Worm (Caenorhabditis elegans) whole organism, L1 larva: ENCODE results near the gene C42D8.1.

Experiments used
- C04F5.9 ChIP-seq: sonication (generic microtip); optimal IDR thresholded peaks from 2 replicates; lab custom pipeline; 2016; ENCODE audit warnings: missing genetic modification characterization, missing compliant biosample characterization
- C16A3.4 ChIP-seq: fragments of 150-350 bp; optimal IDR thresholded peaks from 2 replicates; lab custom pipeline; 2014; ENCODE audit warnings: missing biosample characterization, missing genetic modification characterization
- C34B4.2 ChIP-seq: sonication (generic microtip); optimal IDR thresholded peaks from 2 replicates; lab custom pipeline; 2017; ENCODE audit warnings: mild to moderate bottlenecking, missing genetic modification characterization, missing compliant biosample characterization
- Y116A8C.19 ChIP-seq: sonication (generic microtip); optimal IDR thresholded peaks from 2 replicates; lab custom pipeline; 2016; ENCODE audit warnings: missing compliant biosample characterization, missing genetic modification characterization, borderline replicate concordance
- alr-1 ChIP-seq: fragments of 200-800 bp; sonication (Bioruptor generic); optimal IDR thresholded peaks from 2 replicates; lab custom pipeline; 2018; ENCODE audit warnings: borderline replicate concordance, mild to moderate bottlenecking, missing genetic modification characterization, missing compliant biosample characterization
- aly-2 ChIP-seq: fragments of 150-350 bp; optimal IDR thresholded peaks from 2 replicates; lab custom pipeline; 2014; ENCODE audit warnings: missing biosample characterization, missing genetic modification characterization
- blmp-1 ChIP-seq: fragments of 150-350 bp; optimal IDR thresholded peaks from 2 replicates; lab custom pipeline; 2014; ENCODE audit warnings: missing biosample characterization, missing genetic modification characterization
- ceh-8 ChIP-seq: fragments of 200-800 bp; sonication (Bioruptor generic); optimal IDR thresholded peaks from 2 replicates; lab custom pipeline; 2018; ENCODE audit warnings: mild to moderate bottlenecking, missing genetic modification characterization, moderate library complexity, missing compliant biosample characterization
- ceh-82 ChIP-seq, 3 experiments: fragments of 150-350 bp in 1 of 3; sonication (generic microtip) in 2 of 3; optimal IDR thresholded peaks; 2 replicates each; lab custom pipeline; 2014 to 2017; ENCODE audit warnings: missing biosample characterization in 3 of 3, missing genetic modification characterization in 3 of 3
- ceh-88 ChIP-seq: fragments of 200-800 bp; sonication (Bioruptor generic); IDR thresholded peaks from 2 replicates; pipeline ENCODE4 v1.3.6; 2022; ENCODE audit warnings: missing genetic modification characterization, missing compliant biosample characterization
- dpl-1 ChIP-seq, 3 experiments: fragments of 150-350 bp in 2 of 3; sonication (generic microtip) in 1 of 3; optimal IDR thresholded peaks; 2 replicates each; lab custom pipeline; 2014 to 2017; ENCODE audit warnings: missing biosample characterization in 3 of 3, missing genetic modification characterization in 3 of 3, missing genetic modification reagents in 3 of 3
- dsc-1 ChIP-seq: sonication (generic microtip); optimal IDR thresholded peaks from 2 replicates; lab custom pipeline; 2016; ENCODE audit warnings: mild to moderate bottlenecking, missing genetic modification characterization, missing compliant biosample characterization
- efl-1 ChIP-seq, 4 experiments: fragments of 150-350 bp; optimal IDR thresholded peaks in 3 of 4; peaks in 1 of 4; 1 replicate in 1 of 4; 2 replicates in 3 of 4; lab custom pipeline; 2014; ENCODE audit warnings: missing biosample characterization in 2 of 4, missing genetic modification characterization in 2 of 4, missing genetic modification reagents in 2 of 4
- efl-3 ChIP-seq: fragments of 200-800 bp; sonication (Bioruptor generic); optimal IDR thresholded peaks from 2 replicates; lab custom pipeline; 2018; ENCODE audit warnings: mild to moderate bottlenecking, missing genetic modification characterization, missing compliant biosample characterization
- egl-13 ChIP-seq: sonication (generic microtip); optimal IDR thresholded peaks from 2 replicates; lab custom pipeline; 2016; ENCODE audit warnings: missing genotype, missing genetic modification reagents, missing genetic modification characterization, missing compliant biosample characterization
- egl-27 ChIP-seq, 2 experiments: fragments of 150-350 bp in 1 of 2; sonication (generic microtip); optimal IDR thresholded peaks; 3 replicates each; lab custom pipeline; 2017 to 2018; ENCODE audit warnings: missing biosample characterization in 2 of 2, missing genetic modification characterization in 2 of 2, missing genetic modification reagents in 2 of 2
- elt-2 ChIP-seq: sonication (generic microtip); optimal IDR thresholded peaks from 2 replicates; lab custom pipeline; 2016; ENCODE audit warnings: missing genetic modification characterization, mild to moderate bottlenecking, inconsistent platforms, missing compliant biosample characterization, missing genetic modification reagents
- ets-5 ChIP-seq: fragments of 200-800 bp; sonication (Bioruptor generic); IDR thresholded peaks from 2 replicates; pipeline ENCODE4 v1.3.6; 2022; ENCODE audit warnings: missing genetic modification characterization, missing compliant biosample characterization
- fkh-10 ChIP-seq: sonication (generic microtip); optimal IDR thresholded peaks from 2 replicates; lab custom pipeline; 2017; ENCODE audit warnings: missing biosample characterization, missing genetic modification reagents, missing genetic modification characterization
- fkh-4 ChIP-seq: sonication (generic microtip); optimal IDR thresholded peaks from 2 replicates; lab custom pipeline; 2016; ENCODE audit warnings: missing compliant biosample characterization, missing genetic modification characterization, borderline replicate concordance
- fkh-8 ChIP-seq: sonication (generic microtip); optimal IDR thresholded peaks from 2 replicates; lab custom pipeline; 2016; ENCODE audit warnings: mild to moderate bottlenecking, missing genetic modification characterization, missing compliant biosample characterization
- fos-1 ChIP-seq: fragments of 150-350 bp; optimal IDR thresholded peaks from 2 replicates; lab custom pipeline; 2014; ENCODE audit warnings: missing biosample characterization, missing genetic modification characterization
- irx-1 ChIP-seq: sonication (generic microtip); optimal IDR thresholded peaks from 2 replicates; lab custom pipeline; 2016; ENCODE audit warnings: missing genetic modification characterization, missing compliant biosample characterization
- lin-35 ChIP-seq, 2 experiments: fragments of 150-350 bp; optimal IDR thresholded peaks; 2 replicates each; lab custom pipeline; 2014; ENCODE audit warnings: missing biosample characterization in 2 of 2, missing genetic modification characterization in 2 of 2, missing genetic modification reagents in 2 of 2
- lir-3 ChIP-seq: sonication (generic microtip); optimal IDR thresholded peaks from 2 replicates; lab custom pipeline; 2016; ENCODE audit warnings: mild to moderate bottlenecking, missing genetic modification characterization, moderate library complexity, missing compliant biosample characterization; ENCODE audit not compliant: poor library complexity
- lsy-2 ChIP-seq, 2 experiments: fragments of 150-350 bp; optimal IDR thresholded peaks; 2 replicates each; lab custom pipeline; 2014; ENCODE audit warnings: missing biosample characterization in 2 of 2, missing genetic modification characterization in 2 of 2
- mef-2 ChIP-seq: fragments of 150-350 bp; optimal IDR thresholded peaks from 2 replicates; lab custom pipeline; 2014; ENCODE audit warnings: missing biosample characterization, missing genetic modification characterization
- nhr-11 ChIP-seq: fragments of 150-350 bp; optimal IDR thresholded peaks from 2 replicates; lab custom pipeline; 2014; ENCODE audit warnings: missing biosample characterization, missing genetic modification characterization
- nhr-20 ChIP-seq: sonication (generic microtip); optimal IDR thresholded peaks from 2 replicates; lab custom pipeline; 2016; ENCODE audit warnings: mild to moderate bottlenecking, missing genetic modification characterization, missing compliant biosample characterization
- nhr-237 ChIP-seq: fragments of 150-350 bp; optimal IDR thresholded peaks from 2 replicates; lab custom pipeline; 2014; ENCODE audit warnings: missing biosample characterization, missing genetic modification characterization
- nhr-28 ChIP-seq: fragments of 150-350 bp; optimal IDR thresholded peaks from 2 replicates; lab custom pipeline; 2014; ENCODE audit warnings: missing biosample characterization, missing genetic modification characterization
- nhr-71 ChIP-seq: sonication (generic microtip); optimal IDR thresholded peaks from 2 replicates; lab custom pipeline; 2016; ENCODE audit warnings: mild to moderate bottlenecking, missing genetic modification characterization, moderate library complexity, missing compliant biosample characterization
- nhr-76 ChIP-seq: sonication (generic microtip); optimal IDR thresholded peaks from 2 replicates; lab custom pipeline; 2017; ENCODE audit warnings: missing biosample characterization, missing genetic modification characterization
- nhr-77 ChIP-seq: fragments of 150-350 bp; optimal IDR thresholded peaks from 2 replicates; lab custom pipeline; 2014; ENCODE audit warnings: missing biosample characterization, missing genetic modification characterization
- nhr-85 ChIP-seq: sonication (generic microtip); peaks from one replicate; lab custom pipeline; 2016; ENCODE audit warnings: missing genetic modification characterization, inconsistent platforms, missing compliant biosample characterization
- pag-3 ChIP-seq: sonication (generic microtip); optimal IDR thresholded peaks from 2 replicates; lab custom pipeline; 2017; ENCODE audit warnings: missing genetic modification characterization, mild to moderate bottlenecking, missing compliant biosample characterization, antibody characterized with exemption, borderline replicate concordance; ENCODE audit not compliant: insufficient read depth
- pax-3 ChIP-seq: fragments of 200-800 bp; sonication (Bioruptor generic); optimal IDR thresholded peaks from 2 replicates; lab custom pipeline; 2018; ENCODE audit warnings: mild to moderate bottlenecking, missing genetic modification characterization, moderate library complexity, missing compliant biosample characterization
- pqm-1 ChIP-seq: sonication (generic microtip); optimal IDR thresholded peaks from 3 replicates; lab custom pipeline; 2017; ENCODE audit warnings: missing biosample characterization, missing genetic modification characterization
- skn-1 ChIP-seq: fragments of 150-350 bp; optimal IDR thresholded peaks from 2 replicates; lab custom pipeline; 2014; ENCODE audit warnings: missing biosample characterization, missing genetic modification characterization
- snpc-4 ChIP-seq: fragments of 150-350 bp; optimal IDR thresholded peaks from 2 replicates; lab custom pipeline; 2014; ENCODE audit warnings: missing biosample characterization, missing genetic modification characterization
- snu-23 ChIP-seq: sonication (generic microtip); optimal IDR thresholded peaks from 2 replicates; lab custom pipeline; 2016; ENCODE audit warnings: missing genetic modification characterization, missing compliant biosample characterization
- sox-4 ChIP-seq: sonication (generic microtip); optimal IDR thresholded peaks from 2 replicates; lab custom pipeline; 2016; ENCODE audit warnings: missing genetic modification characterization, missing compliant biosample characterization
- tbx-2 ChIP-seq: sonication (generic microtip); optimal IDR thresholded peaks from 2 replicates; lab custom pipeline; 2016; ENCODE audit warnings: missing genetic modification characterization, missing compliant biosample characterization
- unc-130 ChIP-seq: fragments of 150-350 bp; optimal IDR thresholded peaks from 2 replicates; lab custom pipeline; 2017; ENCODE audit warnings: missing biosample characterization, missing genetic modification characterization, inconsistent platforms
- unc-30 ChIP-seq: sonication (generic microtip); optimal IDR thresholded peaks from 2 replicates; lab custom pipeline; 2017; ENCODE audit warnings: missing biosample characterization, missing genetic modification characterization
- unc-62 ChIP-seq: fragments of 150-350 bp; optimal IDR thresholded peaks from 2 replicates; lab custom pipeline; 2014; ENCODE audit warnings: missing biosample characterization, missing genetic modification reagents, missing genetic modification characterization
- unc-98 ChIP-seq: fragments of 200-800 bp; sonication (Bioruptor generic); IDR thresholded peaks from 2 replicates; pipeline ENCODE4 v1.3.6; 2022; ENCODE audit warnings: missing genetic modification characterization, missing compliant biosample characterization
- vab-15 ChIP-seq: sonication (generic microtip); optimal IDR thresholded peaks from 2 replicates; lab custom pipeline; 2017; ENCODE audit warnings: missing genotype, mild to moderate bottlenecking, missing genetic modification characterization, missing compliant biosample characterization
- xbp-1 ChIP-seq: sonication (generic microtip); optimal IDR thresholded peaks from 2 replicates; lab custom pipeline; 2016; ENCODE audit warnings: missing genetic modification characterization, missing compliant biosample characterization
- zip-4 ChIP-seq: fragments of 200-800 bp; sonication (Bioruptor generic); optimal IDR thresholded peaks from 2 replicates; lab custom pipeline; 2018; ENCODE audit warnings: mild to moderate bottlenecking, missing genetic modification characterization, moderate library complexity, missing compliant biosample characterization
- ztf-11 ChIP-seq, 2 experiments: sonication (generic microtip); optimal IDR thresholded peaks; 2 replicates each; lab custom pipeline; 2016 to 2017; ENCODE audit warnings: missing genetic modification characterization in 2 of 2, missing biosample characterization in 1 of 2, missing compliant biosample characterization in 1 of 2
- ztf-4 ChIP-seq: fragments of 150-350 bp; optimal IDR thresholded peaks from 2 replicates; lab custom pipeline; 2014; ENCODE audit warnings: missing biosample characterization, missing genetic modification characterization

The C42D8.1 gene

ce11 chrX:5085465-5085864 is 23.8 kb upstream of the C42D8.1 start (continued):
- no peak for TF ChIP-seq fkh-4
- peak; percentile 84 for TF ChIP-seq nhr-71
- no peak for TF ChIP-seq ztf-4 (tag; lab: Kevin White, UChicago)
- TF ChIP-seq tbx-2 (tag; lab: Kevin White, UChicago): peak; percentile 78
- peak; percentile 90 for TF ChIP-seq dsc-1
- TF ChIP-seq skn-1: peak; percentile 74
- peak; percentile 89 for TF ChIP-seq fkh-8 (tag; lab: Kevin White, UChicago)
- TF ChIP-seq nhr-11 (tag; lab: Kevin White, UChicago): peak; percentile 11
- peak; percentile 56 for TF ChIP-seq pag-3
- TF ChIP-seq aly-2 (tag; lab: Kevin White, UChicago): peak; percentile 26
- 0 out of 2 replicates have a peak, but pooled peaks have one; percentile 6 for TF ChIP-seq unc-98 (GFP tag; lab: Robert Waterston, UW)
- no peak for TF ChIP-seq nhr-28 (tag; lab: Kevin White, UChicago)
- peak; percentile 85 for TF ChIP-seq C16A3.4 (tag; lab: Kevin White, UChicago)
- no peak for TF ChIP-seq nhr-237 (tag; lab: Kevin White, UChicago)
- peak; percentile 84 for TF ChIP-seq nhr-20 (tag; lab: Kevin White, UChicago)
- TF ChIP-seq lsy-2 (tag; optimal IDR thresholded peaks at IDR 0.05; lab: Kevin White, UChicago): peak; percentile 67 to 80
- TF ChIP-seq elt-2 (tag; lab: Kevin White, UChicago): peak; percentile 59
- TF ChIP-seq ets-5 (GFP tag; lab: Robert Waterston, UW): peak; percentile 79; the same call in 1 of the 2 replicates
- peak; percentile 25 for TF ChIP-seq C04F5.9 (tag; lab: Kevin White, UChicago)
- peak; percentile 65 for TF ChIP-seq vab-15 (tag; lab: Kevin White, UChicago)
- peak; percentile 80 for TF ChIP-seq nhr-85 (tag; lab: Kevin White, UChicago)
- TF ChIP-seq snu-23 (GFP tag; lab: Kevin White, UChicago): peak; percentile 89
- peak; percentile 44 for TF ChIP-seq lir-3 (tag; lab: Kevin White, UChicago)
- TF ChIP-seq efl-1 (optimal IDR thresholded peaks at IDR 0.05; lab: Kevin White, UChicago): peak; percentile 25 to 42
- no peak for TF ChIP-seq efl-1 (GFP tag; optimal IDR thresholded peaks at IDR 0.05 in 1 of 2; lab: Kevin White, UChicago)
- TF ChIP-seq sox-4 (tag; lab: Kevin White, UChicago): peak; percentile 32
- TF ChIP-seq mef-2 (tag; lab: Kevin White, UChicago): peak; percentile 54
- peak; percentile 61 for TF ChIP-seq fos-1
- peak in 2 of 3 experiments; percentile 18 to 30 for TF ChIP-seq dpl-1 (GFP tag; optimal IDR thresholded peaks at IDR 0.05; lab: Kevin White, UChicago)
- peak in 1 of 2 experiments; percentile 64 for TF ChIP-seq ztf-11 (tag; optimal IDR thresholded peaks at IDR 0.05; lab: Kevin White, UChicago)
- TF ChIP-seq egl-27 (tag; optimal IDR thresholded peaks at IDR 0.05; lab: Kevin White, UChicago): peak in 1 of 2 experiments; percentile 49
- no peak for TF ChIP-seq zip-4 (GFP tag; lab: Kevin White, UChicago)
- TF ChIP-seq ceh-8 (GFP tag; lab: Kevin White, UChicago): peak; percentile 77
- TF ChIP-seq blmp-1 (tag; lab: Kevin White, UChicago): peak; percentile 76
- peak; percentile 48 for TF ChIP-seq unc-130 (tag; lab: Kevin White, UChicago)
- peak; percentile 76 for TF ChIP-seq egl-13
- TF ChIP-seq pax-3 (tag; lab: Kevin White, UChicago): peak; percentile 59
- peak; percentile 73 for TF ChIP-seq nhr-77 (tag; lab: Kevin White, UChicago)
- peak; percentile 50 to 75 for TF ChIP-seq lin-35 (GFP tag; optimal IDR thresholded peaks at IDR 0.05; lab: Kevin White, UChicago)
- peak; percentile 81 for TF ChIP-seq fkh-10 (GFP tag; lab: Kevin White, UChicago)
- no peak for TF ChIP-seq unc-30
- TF ChIP-seq unc-62 (GFP tag; lab: Kevin White, UChicago): peak; percentile 13
- peak; percentile 70 for TF ChIP-seq irx-1
- TF ChIP-seq ceh-88 (GFP tag; lab: Robert Waterston, UW): no peak
- TF ChIP-seq Y116A8C.19: no peak
- TF ChIP-seq xbp-1: peak; percentile 81
- TF ChIP-seq efl-3 (GFP tag; lab: Kevin White, UChicago): no peak
- peak; percentile 49 to 83 (median 70) for TF ChIP-seq ceh-82 (tag; optimal IDR thresholded peaks at IDR 0.05; lab: Kevin White, UChicago)
- TF ChIP-seq pqm-1 (tag; lab: Kevin White, UChicago): no peak
- TF ChIP-seq nhr-76 (tag; lab: Kevin White, UChicago): peak; percentile 39
- peak; percentile 22 for TF ChIP-seq snpc-4
- no peak for TF ChIP-seq alr-1 (tag; lab: Kevin White, UChicago)
- TF ChIP-seq C34B4.2 (tag; lab: Kevin White, UChicago): no peak
